Fruit fly (Drosophila melanogaster) whole organism: ENCODE measurements around the gene CG10154.

Experiments
- CG8478 ChIP-seq: fragments of >200 bp; optimal IDR thresholded peaks from 2 replicates; lab custom pipeline; 2018; ENCODE audit warnings: inconsistent platforms
- Dll ChIP-seq: fragments of >200 bp; optimal IDR thresholded peaks from 2 replicates; lab custom pipeline; 2017
- EcR ChIP-seq, 2 experiments: fragments of >200 bp; optimal IDR thresholded peaks; 2 replicates each; lab custom pipeline; 2017; ENCODE audit warnings: missing biosample characterization in 2 of 2, missing genetic modification characterization in 2 of 2, missing genetic modification reagents in 2 of 2
- pan ChIP-seq: fragments of >200 bp; optimal IDR thresholded peaks from 2 replicates; lab custom pipeline; 2017
- psq ChIP-seq: fragments of >200 bp; optimal IDR thresholded peaks from 2 replicates; lab custom pipeline; 2017
- usp ChIP-seq: fragments of >200 bp; optimal IDR thresholded peaks from 2 replicates; lab custom pipeline; 2017; ENCODE audit warnings: missing biosample characterization, missing genetic modification characterization, mixed read lengths

dm6 chr3L:13389834-13390233 lies 47.1 kb downstream of the CG10154 start, which contains the start of gene Poc1:
- TF ChIP-seq usp (GFP tag; lab: Kevin White, UChicago) (no peak), pan (no peak), Dll (no peak), CG8478 (no peak), psq (lab: Kevin White, UChicago) (no peak), EcR (GFP tag; optimal IDR thresholded peaks at IDR 0.05; lab: Kevin White, UChicago) (no peak)
